Worm (Caenorhabditis elegans) whole organism, L2 larva: ENCODE measurements around the gene F54B3.2.
"Not testable (repeated sequence)": the region's sequence is repeated elsewhere in the genome, so short reads cannot be mapped to it uniquely, and the experiment has no call there.

Experiments
- C34F6.9 ChIP-seq: fragments of 150-350 bp; optimal IDR thresholded peaks from 2 replicates; lab custom pipeline; 2014; ENCODE audit warnings: missing biosample characterization, missing genetic modification characterization
- F13H6.1 ChIP-seq: sonication (generic microtip); optimal IDR thresholded peaks from 2 replicates; lab custom pipeline; 2016; ENCODE audit warnings: missing genetic modification characterization, missing compliant biosample characterization
- R02D3.7 ChIP-seq: fragments of 150-350 bp; optimal IDR thresholded peaks from 2 replicates; lab custom pipeline; 2014; ENCODE audit warnings: missing biosample characterization, missing genetic modification characterization
- Y55F3AM.14 ChIP-seq: fragments of 200-800 bp; sonication (Bioruptor generic); optimal IDR thresholded peaks from 2 replicates; lab custom pipeline; 2018; ENCODE audit warnings: mild to moderate bottlenecking, missing genetic modification characterization, missing compliant biosample characterization
- ZK546.5 ChIP-seq: sonication (generic microtip); optimal IDR thresholded peaks from 2 replicates; lab custom pipeline; 2017; ENCODE audit warnings: missing biosample characterization, missing genetic modification characterization
- alr-1 ChIP-seq: fragments of 150-350 bp; optimal IDR thresholded peaks from 2 replicates; lab custom pipeline; 2014; ENCODE audit warnings: missing biosample characterization, missing genetic modification characterization
- ama-1 ChIP-seq: fragments of 150-350 bp; optimal IDR thresholded peaks from 2 replicates; lab custom pipeline; 2018; ENCODE audit warnings: inconsistent platforms
- blmp-1 ChIP-seq: sonication (generic microtip); optimal IDR thresholded peaks from 2 replicates; lab custom pipeline; 2017; ENCODE audit warnings: missing genetic modification characterization, mild to moderate bottlenecking, missing compliant biosample characterization, antibody characterized with exemption, moderate library complexity; ENCODE audit not compliant: insufficient read depth
- ceh-82 ChIP-seq: fragments of 150-350 bp; optimal IDR thresholded peaks from 2 replicates; lab custom pipeline; 2014; ENCODE audit warnings: missing biosample characterization, missing genetic modification characterization
- dmd-4 ChIP-seq: sonication (generic microtip); optimal IDR thresholded peaks from 2 replicates; lab custom pipeline; 2017; ENCODE audit warnings: missing biosample characterization, missing genetic modification characterization
- egl-27 ChIP-seq: sonication (generic microtip); optimal IDR thresholded peaks from 3 replicates; lab custom pipeline; 2017; ENCODE audit warnings: missing biosample characterization, missing genetic modification reagents, missing genetic modification characterization
- elt-1 ChIP-seq: fragments of 150-350 bp; optimal IDR thresholded peaks from 2 replicates; lab custom pipeline; 2014; ENCODE audit warnings: missing biosample characterization, missing genetic modification characterization
- gmeb-1 ChIP-seq: fragments of 150-350 bp; optimal IDR thresholded peaks from 2 replicates; lab custom pipeline; 2014; ENCODE audit warnings: missing biosample characterization, missing genetic modification characterization
- lin-11 ChIP-seq: fragments of 150-350 bp; sonication (generic microtip); optimal IDR thresholded peaks from 2 replicates; lab custom pipeline; 2014; ENCODE audit warnings: missing biosample characterization, missing genetic modification characterization, inconsistent platforms, mixed read lengths
- lin-39 ChIP-seq: fragments of 150-350 bp; optimal IDR thresholded peaks from 2 replicates; lab custom pipeline; 2014; ENCODE audit warnings: missing biosample characterization, missing genetic modification reagents, missing genetic modification characterization
- lsy-2 ChIP-seq, 2 experiments: fragments of 150-350 bp in 1 of 2; sonication (generic microtip) in 1 of 2; optimal IDR thresholded peaks; 2 replicates each; lab custom pipeline; 2014 to 2017; ENCODE audit warnings: missing biosample characterization in 2 of 2, missing genetic modification characterization in 2 of 2
- mab-5 ChIP-seq: fragments of 150-350 bp; optimal IDR thresholded peaks from 2 replicates; lab custom pipeline; 2014; ENCODE audit warnings: missing biosample characterization, missing genetic modification characterization
- mdl-1 ChIP-seq, 2 experiments: fragments of 150-350 bp in 1 of 2; sonication (generic microtip) in 1 of 2; optimal IDR thresholded peaks; 2 replicates each; lab custom pipeline; 2017; ENCODE audit warnings: missing biosample characterization in 2 of 2, missing genetic modification characterization in 2 of 2
- nhr-11 ChIP-seq: fragments of 150-350 bp; optimal IDR thresholded peaks from 2 replicates; lab custom pipeline; 2014; ENCODE audit warnings: missing biosample characterization, missing genetic modification characterization
- nhr-12 ChIP-seq: fragments of 150-350 bp; optimal IDR thresholded peaks from 2 replicates; lab custom pipeline; 2014; ENCODE audit warnings: missing biosample characterization, missing genetic modification characterization
- nhr-23 ChIP-seq: fragments of 150-350 bp; optimal IDR thresholded peaks from 2 replicates; lab custom pipeline; 2014; ENCODE audit warnings: missing biosample characterization, missing genetic modification reagents, missing genetic modification characterization
- nhr-25 ChIP-seq: fragments of 150-350 bp; sonication (generic microtip); optimal IDR thresholded peaks from 3 replicates; lab custom pipeline; 2014; ENCODE audit warnings: missing biosample characterization, missing genetic modification characterization
- nhr-6 ChIP-seq: fragments of 150-350 bp; optimal IDR thresholded peaks from 2 replicates; lab custom pipeline; 2014; ENCODE audit warnings: missing biosample characterization, missing genetic modification characterization
- nhr-77 ChIP-seq: fragments of 150-350 bp; optimal IDR thresholded peaks from 2 replicates; lab custom pipeline; 2014; ENCODE audit warnings: missing biosample characterization, missing genetic modification characterization
- peb-1 ChIP-seq: fragments of 150-350 bp; optimal IDR thresholded peaks from 2 replicates; lab custom pipeline; 2014; ENCODE audit warnings: missing biosample characterization, missing genetic modification characterization
- sem-4 ChIP-seq: fragments of 150-350 bp; optimal IDR thresholded peaks from 2 replicates; lab custom pipeline; 2014; ENCODE audit warnings: missing biosample characterization, missing genetic modification reagents, missing genetic modification characterization
- skn-1 ChIP-seq: sonication (generic microtip); optimal IDR thresholded peaks from 2 replicates; lab custom pipeline; 2017; ENCODE audit warnings: missing biosample characterization, missing genetic modification characterization
- snpc-4 ChIP-seq: fragments of 150-350 bp; optimal IDR thresholded peaks from 2 replicates; lab custom pipeline; 2014; ENCODE audit warnings: missing biosample characterization, missing genetic modification characterization
- unc-39 ChIP-seq: fragments of 150-350 bp; optimal IDR thresholded peaks from 2 replicates; lab custom pipeline; 2014; ENCODE audit warnings: missing biosample characterization, missing genetic modification characterization
- zag-1 ChIP-seq: fragments of 150-350 bp; optimal IDR thresholded peaks from 2 replicates; lab custom pipeline; 2014; ENCODE audit warnings: missing biosample characterization, missing genetic modification characterization
- ztf-1 ChIP-seq: fragments of 200-800 bp; sonication (Bioruptor generic); conservative IDR thresholded peaks from 2 replicates; pipeline ENCODE4 v1.3.6; 2022; ENCODE audit warnings: missing genetic modification characterization, missing compliant biosample characterization
- ztf-4 ChIP-seq: fragments of 150-350 bp; optimal IDR thresholded peaks from 2 replicates; lab custom pipeline; 2014; ENCODE audit warnings: missing biosample characterization, missing genetic modification characterization

The F54B3.2 gene

DNA sequence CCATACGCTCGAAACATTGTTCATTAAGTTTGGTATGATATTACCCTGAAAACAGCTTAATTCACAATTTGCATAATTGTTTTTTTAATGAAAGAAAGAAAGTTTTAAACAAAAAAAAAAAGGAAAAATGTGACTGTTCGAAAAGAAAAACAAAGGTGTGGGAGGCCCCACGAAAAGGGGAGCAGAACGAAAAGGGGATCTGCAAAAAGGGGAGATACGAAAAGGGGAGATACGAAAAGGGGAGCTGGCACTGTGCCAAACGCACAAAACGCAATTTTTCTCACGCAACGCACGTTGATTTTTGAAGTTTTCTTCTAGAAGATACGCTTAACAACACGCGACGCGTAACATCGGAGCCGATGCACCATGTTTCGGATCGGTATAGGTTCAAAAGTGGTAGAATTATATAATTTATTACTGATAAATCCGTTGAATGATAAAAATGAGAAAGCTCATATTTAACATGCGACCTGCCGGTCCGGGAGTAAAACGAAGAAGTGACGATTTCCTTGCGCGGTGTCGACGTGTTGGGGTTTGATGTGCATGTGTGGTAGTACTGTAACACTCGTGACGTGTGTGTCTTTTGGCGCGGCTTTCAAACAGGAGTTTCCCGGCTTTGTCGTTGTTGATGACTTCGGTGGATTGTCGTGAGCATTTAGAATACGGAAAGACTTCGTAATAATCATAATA lies 22.2 kb downstream of the F54B3.2 start, which contains the start of gene nrde-2:
Gene nrde-2, minus strand, starts transcription at position 45 of the 690 bp plus-strand sequence.
- TF ChIP-seq zag-1; lin-11 (tag; lab: Kevin White, UChicago); snpc-4 (tag; lab: Kevin White, UChicago): not testable (repeated sequence)
- TF ChIP-seq, all 48 proteins: peak for 0; not testable (repeated sequence) for 48

DNA sequence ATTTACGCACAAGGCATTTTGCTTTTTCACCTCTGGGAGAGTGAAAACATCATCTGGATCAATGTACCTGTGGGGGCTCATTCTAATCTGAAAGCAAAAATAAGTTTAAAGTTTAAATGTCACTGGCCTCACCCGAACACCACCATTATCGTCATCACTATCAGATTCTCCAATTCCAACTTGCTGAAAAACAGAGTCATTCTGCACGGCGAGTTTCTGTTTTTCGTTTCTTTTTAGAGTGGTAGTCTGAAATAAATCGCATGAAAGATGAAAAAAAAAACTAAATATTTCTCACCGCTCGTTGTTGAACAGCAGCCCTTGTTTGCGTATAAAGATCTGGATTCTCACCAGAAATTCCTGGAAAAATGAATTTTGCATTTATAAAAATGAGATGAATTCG lies 22.8 kb downstream of the F54B3.2 start:
- TF ChIP-seq egl-27 (tag; lab: Kevin White, UChicago) (no peak), zag-1 (no peak), ceh-82 (tag; lab: Kevin White, UChicago) (no peak), ztf-4 (tag; lab: Kevin White, UChicago) (no peak), C34F6.9 (tag; lab: Kevin White, UChicago) (no peak), skn-1 (tag; lab: Kevin White, UChicago) (no peak), elt-1 (tag; lab: Kevin White, UChicago) (no peak), alr-1 (tag; lab: Kevin White, UChicago) (no peak), F13H6.1 (tag; lab: Kevin White, UChicago) (no peak), sem-4 (tag; lab: Kevin White, UChicago) (no peak), mdl-1 (tag; optimal IDR thresholded peaks at IDR 0.05; lab: Kevin White, UChicago) (no peak), nhr-6 (no peak), nhr-12 (tag; lab: Kevin White, UChicago) (no peak)

DNA sequence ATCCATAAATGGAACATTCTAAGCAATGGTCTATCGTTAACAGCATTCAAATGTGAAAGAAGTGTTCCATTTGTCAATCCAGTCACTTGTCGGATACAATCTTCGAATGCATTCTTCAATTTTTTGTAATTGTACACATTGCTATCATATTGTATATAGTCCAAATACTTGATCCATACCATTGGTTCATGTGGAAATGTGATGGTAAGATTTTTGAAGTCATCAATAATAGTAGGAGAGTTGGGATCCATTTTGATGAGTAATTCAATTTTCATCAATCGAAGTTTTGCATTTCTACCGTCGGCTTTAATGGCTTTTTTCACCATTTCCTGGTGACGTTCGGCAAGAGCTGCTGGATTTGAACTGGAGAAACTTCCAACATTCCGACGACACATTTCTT lies 24.3 kb downstream of the F54B3.2 start:
- TF ChIP-seq skn-1 (tag; lab: Kevin White, UChicago) (no peak), snpc-4 (tag; lab: Kevin White, UChicago) (no peak), gmeb-1 (no peak), mab-5 (tag; lab: Kevin White, UChicago) (no peak), peb-1 (tag; lab: Kevin White, UChicago) (no peak)
- TF ChIP-seq, all 48 proteins: peak for 0

DNA sequence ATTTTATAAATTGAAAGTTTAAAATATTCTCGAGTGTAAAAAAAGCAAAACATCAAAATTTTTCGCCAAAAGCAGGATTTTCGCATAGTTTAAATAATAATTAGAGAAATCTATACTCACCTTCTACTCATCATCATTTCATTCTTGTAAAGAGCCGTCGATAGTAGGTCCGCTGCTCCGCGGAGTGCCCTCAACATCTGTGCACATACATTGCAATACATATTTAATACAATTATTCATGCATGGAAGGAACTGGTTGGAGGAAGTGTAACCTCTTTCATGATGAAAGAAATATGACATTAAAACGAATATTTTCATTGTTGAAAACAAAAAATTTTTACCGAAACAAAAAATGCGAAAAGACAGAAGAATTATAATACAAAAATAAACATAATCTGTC lies 27.7 kb downstream of the F54B3.2 start, which contains the start of gene mrps-14:
Gene mrps-14, minus strand, starts transcription at position 197 of the 400 bp plus-strand sequence.
- no peak for TF ChIP-seq dmd-4 (tag; lab: Kevin White, UChicago)
- no peak for TF ChIP-seq R02D3.7 (tag; lab: Kevin White, UChicago)
- TF ChIP-seq ztf-4 (tag; lab: Kevin White, UChicago), result no peak
- no peak for TF ChIP-seq nhr-23 (tag; lab: Kevin White, UChicago)
- TF ChIP-seq ama-1 (lab: Kevin White, UChicago), result no peak

DNA sequence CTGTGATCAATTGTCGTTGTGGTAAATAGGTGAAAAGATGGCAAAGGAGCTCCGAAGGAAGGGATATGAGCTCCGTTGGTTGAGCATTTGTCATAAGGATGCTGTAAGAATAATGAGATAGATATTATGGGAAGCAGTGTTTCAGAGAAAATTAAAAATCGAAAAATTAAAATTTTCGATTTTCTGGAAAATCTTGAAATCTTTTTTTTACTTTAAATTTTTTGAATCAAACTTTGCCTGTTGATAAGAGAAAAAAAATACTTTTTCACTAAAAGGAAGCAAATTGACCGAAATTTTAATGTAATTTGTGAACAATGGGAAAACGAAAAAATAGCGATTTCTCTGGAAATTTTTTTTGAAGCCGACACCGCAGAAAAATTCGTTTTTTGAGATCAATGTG lies 30.4 kb downstream of the F54B3.2 start, which contains the start of gene mec-15:
Gene mec-15, minus strand, starts transcription at position 101 of the 400 bp plus-strand sequence.
- TF ChIP-seq ama-1 (lab: Kevin White, UChicago), result no peak
- no peak for TF ChIP-seq ZK546.5
- TF ChIP-seq blmp-1 (tag; lab: Kevin White, UChicago), result no peak
- TF ChIP-seq lin-39, result no peak
- TF ChIP-seq nhr-25, result no peak
- no peak for TF ChIP-seq ztf-1 (GFP tag; lab: Robert Waterston, UW)
- no peak for TF ChIP-seq lin-11 (tag; lab: Kevin White, UChicago)
- no peak for TF ChIP-seq R02D3.7 (tag; lab: Kevin White, UChicago)
- no peak for TF ChIP-seq nhr-11 (tag; lab: Kevin White, UChicago)
- TF ChIP-seq alr-1 (tag; lab: Kevin White, UChicago), result no peak
- no peak for TF ChIP-seq zag-1
- no peak for TF ChIP-seq unc-39 (tag; lab: Kevin White, UChicago)
- no peak for TF ChIP-seq lsy-2 (tag; optimal IDR thresholded peaks at IDR 0.05; lab: Kevin White, UChicago)
- TF ChIP-seq F13H6.1 (tag; lab: Kevin White, UChicago), result no peak
- TF ChIP-seq peb-1 (tag; lab: Kevin White, UChicago), result no peak
- TF ChIP-seq Y55F3AM.14, result no peak
- no peak for TF ChIP-seq nhr-77 (tag; lab: Kevin White, UChicago)
- no peak for TF ChIP-seq skn-1 (tag; lab: Kevin White, UChicago)
